Fruit fly (Drosophila melanogaster) whole organism, prepupa: ENCODE measurements around the gene wdn.
"Not testable (repeated sequence)": the region's sequence is repeated elsewhere in the genome, so short reads cannot be mapped to it uniquely, and the experiment has no call there.

Experiments used
- CG11294 ChIP-seq: fragments of 200-800 bp; sonication (Bioruptor generic); IDR thresholded peaks from 2 replicates; pipeline ENCODE4 v1.3.6; 2022; ENCODE audit warnings: missing biosample characterization, missing genetic modification characterization
- CG11762 ChIP-seq: fragments of 200-800 bp; sonication (Bioruptor generic); optimal IDR thresholded peaks from 3 replicates; lab custom pipeline; 2016; ENCODE audit warnings: missing biosample characterization, missing genetic modification characterization; ENCODE audit not compliant: insufficient read depth
- CG11902 ChIP-seq: fragments of 200-800 bp; sonication (Bioruptor generic); optimal IDR thresholded peaks from 3 replicates; lab custom pipeline; 2016; ENCODE audit warnings: missing biosample characterization, missing genetic modification characterization
- CG15336 ChIP-seq: fragments of 200-800 bp; sonication (Bioruptor generic); IDR thresholded peaks from 2 replicates; pipeline ENCODE4 v1.3.6; 2022; ENCODE audit warnings: missing biosample characterization, missing genetic modification characterization
- CG31627 ChIP-seq: fragments of 200-800 bp; sonication (Bioruptor generic); optimal IDR thresholded peaks from 3 replicates; lab custom pipeline; 2016; ENCODE audit warnings: missing biosample characterization, missing genetic modification characterization
- CG32006 ChIP-seq: fragments of 200-800 bp; sonication (Bioruptor generic); optimal IDR thresholded peaks from 3 replicates; lab custom pipeline; 2017; ENCODE audit warnings: missing biosample characterization, mild to moderate bottlenecking, missing genetic modification characterization
- CG3919 ChIP-seq: fragments of 200-800 bp; sonication (Bioruptor generic); optimal IDR thresholded peaks from 3 replicates; lab custom pipeline; 2016; ENCODE audit warnings: missing biosample characterization, missing genetic modification characterization
- CG4318 ChIP-seq: fragments of 200-800 bp; sonication (Bioruptor generic); optimal IDR thresholded peaks from 3 replicates; lab custom pipeline; 2017; ENCODE audit warnings: missing biosample characterization, mild to moderate bottlenecking, missing genetic modification characterization
- CG6808 ChIP-seq: fragments of 200-800 bp; sonication (Bioruptor generic); optimal IDR thresholded peaks from 3 replicates; lab custom pipeline; 2017; ENCODE audit warnings: missing biosample characterization, missing genetic modification characterization, mild to moderate bottlenecking, moderate library complexity, missing genetic modification reagents
- CG7368 ChIP-seq: fragments of 200-800 bp; sonication (Bioruptor generic); optimal IDR thresholded peaks from 3 replicates; lab custom pipeline; 2016; ENCODE audit warnings: missing biosample characterization, missing genetic modification characterization
- CG8119 ChIP-seq: fragments of 200-800 bp; sonication (Bioruptor generic); IDR thresholded peaks from 3 replicates; pipeline ENCODE4 v1.3.6; 2022; ENCODE audit warnings: missing biosample characterization, missing genetic modification characterization
- CG8632 ChIP-seq: fragments of 200-800 bp; sonication (Bioruptor generic); optimal IDR thresholded peaks from 3 replicates; lab custom pipeline; 2016; ENCODE audit warnings: missing biosample characterization, missing genetic modification characterization
- CG9139 ChIP-seq: fragments of 200-800 bp; sonication (Bioruptor generic); optimal IDR thresholded peaks from 3 replicates; lab custom pipeline; 2017; ENCODE audit warnings: missing biosample characterization, mild to moderate bottlenecking, missing genetic modification characterization
- Eip78C ChIP-seq: fragments of 200-800 bp; sonication (Bioruptor generic); peaks from one replicate; lab custom pipeline; 2016; ENCODE audit warnings: missing biosample characterization, missing genetic modification characterization
- Gug ChIP-seq: fragments of 200-800 bp; sonication (Bioruptor generic); IDR thresholded peaks from 2 replicates; pipeline ENCODE4 v1.3.6; 2022; ENCODE audit warnings: missing biosample characterization, missing genetic modification characterization
- Hr38 ChIP-seq: sonication (Bioruptor generic); optimal IDR thresholded peaks from 2 replicates; lab custom pipeline; 2016; ENCODE audit warnings: missing biosample characterization, missing genetic modification characterization
- Hr39 ChIP-seq: fragments of 200-800 bp; sonication (Bioruptor generic); optimal IDR thresholded peaks from 2 replicates; lab custom pipeline; 2016; ENCODE audit warnings: missing biosample characterization, missing genetic modification characterization
- Hr4 ChIP-seq: fragments of 200-800 bp; sonication (Bioruptor generic); optimal IDR thresholded peaks from 3 replicates; lab custom pipeline; 2016; ENCODE audit warnings: missing biosample characterization, missing genetic modification characterization
- Met ChIP-seq: fragments of 200-800 bp; sonication (Bioruptor generic); optimal IDR thresholded peaks from 3 replicates; lab custom pipeline; 2016; ENCODE audit warnings: missing biosample characterization, missing genetic modification characterization
- Sox102F ChIP-seq: fragments of 200-800 bp; sonication (Bioruptor generic); optimal IDR thresholded peaks from 2 replicates; lab custom pipeline; 2016; ENCODE audit warnings: missing biosample characterization, mild to moderate bottlenecking, missing genetic modification characterization
- Sox15 ChIP-seq: fragments of 200-800 bp; sonication (Bioruptor generic); optimal IDR thresholded peaks from 3 replicates; lab custom pipeline; 2016; ENCODE audit warnings: missing biosample characterization, missing genetic modification characterization
- achi ChIP-seq: fragments of 200-800 bp; sonication (Bioruptor generic); optimal IDR thresholded peaks from 3 replicates; lab custom pipeline; 2016; ENCODE audit warnings: missing biosample characterization, missing genetic modification characterization
- acj6 ChIP-seq: fragments of 200-800 bp; sonication (Bioruptor generic); optimal IDR thresholded peaks from 3 replicates; lab custom pipeline; 2016; ENCODE audit warnings: missing biosample characterization, missing genetic modification characterization
- cyc ChIP-seq: fragments of 200-800 bp; sonication (Bioruptor generic); optimal IDR thresholded peaks from 3 replicates; lab custom pipeline; 2016; ENCODE audit warnings: missing biosample characterization, missing genetic modification characterization
- dac ChIP-seq: fragments of 200-800 bp; sonication (Bioruptor generic); optimal IDR thresholded peaks from 2 replicates; lab custom pipeline; 2017; ENCODE audit warnings: missing biosample characterization, mild to moderate bottlenecking, missing genetic modification characterization
- dsx ChIP-seq: fragments of 200-800 bp; optimal IDR thresholded peaks from 3 replicates; lab custom pipeline; 2019; ENCODE audit warnings: missing biosample characterization, mild to moderate bottlenecking, missing genetic modification characterization, moderate library complexity; ENCODE audit not compliant: poor library complexity, severe bottlenecking
- eg ChIP-seq: fragments of 200-800 bp; sonication (Bioruptor generic); IDR thresholded peaks from 3 replicates; pipeline ENCODE4 v1.3.6; 2022; ENCODE audit warnings: missing biosample characterization, missing genetic modification characterization
- fd85E ChIP-seq: fragments of 200-800 bp; sonication (Bioruptor generic); optimal IDR thresholded peaks from 3 replicates; lab custom pipeline; 2016; ENCODE audit warnings: missing biosample characterization, missing genetic modification characterization
- fkh ChIP-seq: fragments of 200-800 bp; sonication (Bioruptor generic); optimal IDR thresholded peaks from 3 replicates; lab custom pipeline; 2017; ENCODE audit warnings: missing biosample characterization, mild to moderate bottlenecking, missing genetic modification characterization, moderate library complexity
- lz ChIP-seq: fragments of 200-800 bp; sonication (Bioruptor generic); optimal IDR thresholded peaks from 3 replicates; lab custom pipeline; 2016; ENCODE audit warnings: missing biosample characterization, missing genetic modification characterization
- net ChIP-seq: fragments of 200-800 bp; sonication (Bioruptor generic); optimal IDR thresholded peaks from 3 replicates; lab custom pipeline; 2016; ENCODE audit warnings: missing biosample characterization, missing genetic modification characterization
- salr ChIP-seq, 2 experiments: fragments of 200-800 bp; sonication (Bioruptor generic); optimal IDR thresholded peaks; 3 replicates each; lab custom pipeline; 2016 to 2018; ENCODE audit warnings: missing biosample characterization in 2 of 2, missing genetic modification characterization in 2 of 2, mild to moderate bottlenecking in 1 of 2
- topi ChIP-seq: fragments of 200-800 bp; sonication (Bioruptor generic); optimal IDR thresholded peaks from 3 replicates; lab custom pipeline; 2016; ENCODE audit warnings: missing biosample characterization, missing genetic modification characterization

wdn gene

DNA sequence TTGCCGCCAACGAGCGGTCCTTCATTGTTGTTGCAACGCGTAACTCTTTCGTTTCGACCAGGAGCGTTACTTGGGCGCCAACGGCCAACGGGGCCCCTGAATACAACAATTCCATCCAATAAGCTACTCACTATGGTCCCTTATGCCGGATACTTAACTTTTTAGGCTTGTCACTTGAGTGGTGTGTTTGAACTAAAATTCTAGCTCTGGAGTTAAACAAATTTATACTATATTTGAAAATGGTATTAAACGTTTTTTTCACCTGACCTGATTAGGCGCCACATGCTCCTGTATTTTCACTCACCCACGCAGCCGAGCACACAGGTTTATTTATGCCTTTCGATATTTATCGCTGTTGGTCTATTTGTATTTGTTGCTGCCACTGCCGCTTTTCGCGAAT, 6.0 kb downstream of the wdn start (continued):
- peak; percentile 82 for TF ChIP-seq Eip78C
- no peak for TF ChIP-seq Sox15 (GFP tag; lab: Kevin White, UChicago)
- TF ChIP-seq Hr39 (GFP tag; lab: Kevin White, UChicago), result peak; percentile 31
- TF ChIP-seq CG8119 (GFP tag; lab: Robert Waterston, UW), result no peak
- TF ChIP-seq Sox102F, result no peak
- peak; percentile 24 for TF ChIP-seq acj6 (GFP tag; lab: Kevin White, UChicago)
- TF ChIP-seq Hr4 (GFP tag; lab: Kevin White, UChicago), result no peak
- no peak for TF ChIP-seq net (GFP tag; lab: Kevin White, UChicago)

DNA sequence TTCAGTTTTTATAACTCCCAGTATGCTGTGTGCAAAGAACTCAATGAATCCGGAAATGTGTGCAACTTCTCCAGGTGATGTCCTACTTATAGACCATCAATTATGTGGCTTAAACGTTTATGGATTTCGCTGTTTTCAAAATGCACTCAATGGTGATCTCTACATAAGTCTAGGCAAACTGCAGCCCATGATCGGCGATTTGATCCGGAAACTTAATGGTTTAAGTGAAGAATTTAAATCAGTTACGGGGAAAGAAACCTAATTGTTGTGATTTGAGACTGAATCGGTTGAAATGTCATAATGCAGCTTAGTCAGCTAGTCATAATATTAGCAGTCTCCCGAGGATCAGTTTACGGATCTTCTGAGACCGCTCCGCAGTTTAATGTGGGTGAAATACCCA, 20.9 kb downstream of the wdn start, which contains the start of gene intr:
TSS of gene intr (plus strand) at position 301 of the 400 bp plus-strand sequence.
- TF ChIP-seq Hr39 (GFP tag; lab: Kevin White, UChicago), result no peak
- no peak for TF ChIP-seq CG11902
- TF ChIP-seq Hr38 (GFP tag; lab: Kevin White, UChicago), result no peak
- no peak for TF ChIP-seq fkh (GFP tag; lab: Kevin White, UChicago)
- TF ChIP-seq CG32006 (GFP tag; lab: Kevin White, UChicago), result no peak
- no peak for TF ChIP-seq lz
- no peak for TF ChIP-seq CG11294
- TF ChIP-seq Hr4 (GFP tag; lab: Kevin White, UChicago), result no peak
- TF ChIP-seq, all 60 proteins: peak for 0

DNA sequence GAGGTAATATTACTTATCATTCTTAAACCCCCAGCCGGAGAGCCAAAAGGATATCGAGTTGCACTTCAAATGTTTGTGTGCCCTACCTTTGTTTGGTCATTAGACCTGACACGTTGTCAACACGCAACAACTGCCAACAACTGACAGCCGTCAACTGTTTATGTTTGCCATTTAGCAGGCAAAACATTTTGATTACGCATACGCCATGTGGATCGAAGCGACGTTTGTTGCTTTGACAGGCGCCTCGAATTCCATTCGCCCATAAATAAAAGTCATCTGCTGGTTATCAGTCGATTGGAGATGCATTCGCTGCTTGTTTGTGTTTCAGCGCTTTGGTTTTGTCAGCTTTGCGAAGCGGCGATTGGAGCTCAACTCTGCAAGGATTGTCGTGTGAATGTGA, 21.8 kb downstream of the wdn start, which contains the start of gene CG34295:
TSS of gene CG34295 (plus strand) at position 301 of the 400 bp plus-strand sequence.
- TF ChIP-seq Hr39 (GFP tag; lab: Kevin White, UChicago), result no peak
- no peak for TF ChIP-seq Gug (GFP tag; lab: Robert Waterston, UW)
- no peak for TF ChIP-seq CG7368 (GFP tag; lab: Kevin White, UChicago)
- no peak for TF ChIP-seq CG6808 (GFP tag; lab: Kevin White, UChicago)
- no peak for TF ChIP-seq CG32006 (GFP tag; lab: Kevin White, UChicago)
- TF ChIP-seq eg (GFP tag; lab: Robert Waterston, UW), result no peak
- no peak for TF ChIP-seq CG3919 (GFP tag; lab: Kevin White, UChicago)
- TF ChIP-seq CG4318 (GFP tag; lab: Kevin White, UChicago), result no peak
- TF ChIP-seq CG9139 (GFP tag; lab: Kevin White, UChicago), result no peak
- no peak for TF ChIP-seq cyc (GFP tag; lab: Kevin White, UChicago)
- no peak for TF ChIP-seq acj6 (GFP tag; lab: Kevin White, UChicago)
- no peak for TF ChIP-seq CG8632 (GFP tag; lab: Kevin White, UChicago)
- TF ChIP-seq, all 60 proteins: peak for 0

DNA sequence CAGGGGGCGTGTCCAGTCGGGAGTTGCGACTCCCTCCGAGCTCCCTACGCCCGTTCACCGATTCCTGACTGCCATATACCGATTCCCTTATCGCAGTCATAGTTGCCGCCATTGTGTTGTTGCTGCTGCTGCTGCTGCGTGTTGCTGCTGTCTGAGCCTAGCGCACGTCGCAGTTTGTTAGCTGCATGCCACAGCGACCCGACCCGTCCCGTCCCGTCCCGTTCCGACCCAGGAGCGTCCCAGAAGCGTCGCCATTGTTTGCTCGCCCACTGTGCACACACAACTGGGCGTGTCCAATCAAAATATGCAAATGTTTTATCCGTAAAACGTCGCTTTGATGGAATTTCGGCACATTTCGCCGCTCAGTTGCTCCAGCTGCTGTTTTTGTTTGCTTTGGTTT, 35.4 kb downstream of the wdn start:
- TF ChIP-seq topi (no peak), CG31627 (GFP tag; lab: Kevin White, UChicago) (no peak), fd85E (no peak), CG11902 (no peak), dac (GFP tag; lab: Kevin White, UChicago) (no peak), CG4318 (GFP tag; lab: Kevin White, UChicago) (no peak), lz (no peak), net (GFP tag; lab: Kevin White, UChicago) (no peak), Met (no peak), Hr4 (GFP tag; lab: Kevin White, UChicago) (no peak), dsx (GFP tag; lab: Kevin White, UChicago) (no peak), CG15336 (no peak), CG8632 (GFP tag; lab: Kevin White, UChicago) (no peak), fkh (GFP tag; lab: Kevin White, UChicago) (no peak), CG3919 (GFP tag; lab: Kevin White, UChicago) (no peak), salr (GFP tag; optimal IDR thresholded peaks at IDR 0.05; lab: Kevin White, UChicago) (no peak), Sox15 (GFP tag; lab: Kevin White, UChicago) (no peak)
- TF ChIP-seq, all 60 proteins: peak for 0

DNA sequence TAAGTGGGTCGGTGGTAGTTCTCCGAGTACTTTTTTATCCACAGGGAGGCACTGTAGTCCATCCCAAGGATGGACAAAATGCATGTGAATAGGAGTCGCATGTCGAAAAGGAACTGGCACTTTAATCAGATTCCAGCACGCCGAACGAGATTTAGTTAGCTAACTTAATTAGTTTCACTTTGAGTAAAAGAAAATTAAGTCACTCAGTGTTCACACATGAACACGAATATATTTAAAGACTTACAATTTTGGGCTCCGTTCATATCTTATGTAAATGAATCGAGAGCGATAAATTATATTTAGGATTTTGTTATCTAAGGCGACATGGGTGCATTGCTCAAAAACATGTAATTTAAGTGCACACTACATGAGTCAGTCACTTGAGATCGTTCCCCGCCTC, 53.0 kb downstream of the wdn start, which contains the start of gene aqrs:
TSS of gene aqrs (minus strand) at position 101 of the 400 bp plus-strand sequence.
- TF ChIP-seq Sox102F; achi (GFP tag; lab: Kevin White, UChicago); CG11762 (GFP tag; lab: Kevin White, UChicago): not testable (repeated sequence)
